Worm (Caenorhabditis elegans) whole organism, early embryonic: ENCODE data around the gene crh-1.

Experiments used
- ama-1 ChIP-seq: fragments of 150-350 bp; optimal IDR thresholded peaks from 2 replicates; lab custom pipeline; 2014
- ceh-13 ChIP-seq: fragments of 200-800 bp; sonication (Bioruptor generic); optimal IDR thresholded peaks from 2 replicates; lab custom pipeline; 2018; ENCODE audit warnings: mild to moderate bottlenecking, missing genetic modification characterization, missing compliant biosample characterization
- pes-1 ChIP-seq: fragments of 200-800 bp; sonication (Bioruptor generic); IDR thresholded peaks from 2 replicates; pipeline ENCODE4 v1.3.6; 2022; ENCODE audit warnings: missing genetic modification reagents, missing genetic modification characterization, missing compliant biosample characterization
- scrt-1 ChIP-seq: fragments of 200-800 bp; sonication (Bioruptor generic); IDR thresholded peaks from 2 replicates; pipeline ENCODE4 v1.3.6; 2022; ENCODE audit warnings: missing genetic modification characterization, missing compliant biosample characterization
- tbx-37 ChIP-seq: fragments of 200-800 bp; sonication (Bioruptor generic); conservative IDR thresholded peaks from 2 replicates; pipeline ENCODE4 v1.3.6; 2022; ENCODE audit warnings: missing genetic modification reagents, missing genetic modification characterization, missing compliant biosample characterization

DNA sequence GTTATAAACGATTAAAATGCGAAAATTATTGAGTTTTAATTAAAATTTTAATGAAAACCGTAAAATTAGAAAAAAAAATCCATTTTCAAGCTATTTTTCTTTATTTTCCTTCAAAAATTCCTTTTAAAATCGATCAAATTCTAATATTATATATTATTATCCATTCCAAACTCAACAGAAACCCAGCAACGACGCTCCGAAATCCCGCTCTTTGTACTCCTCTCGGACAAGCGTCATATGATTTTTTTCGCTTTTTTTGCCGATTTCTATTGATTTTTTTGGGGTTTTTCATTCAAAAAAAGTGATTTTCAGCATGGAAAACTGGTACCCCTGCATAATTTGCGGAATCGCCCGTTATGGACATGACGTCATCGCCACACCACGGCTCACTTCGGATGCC is 41.1 kb upstream of the crh-1 start, which contains the start of gene ceh-91:
- TF ChIP-seq ceh-13 (GFP tag; lab: Kevin White, UChicago) (no peak), ama-1 (no peak), pes-1 (GFP tag; lab: Robert Waterston, UW) (no peak), scrt-1 (no peak), tbx-37 (no peak)
